Fruit fly (Drosophila melanogaster) S2 (cell line): Measurements from ENCODE around the gene Gip.

Experiments used
- CG8478 ChIP-seq: fragments of >200 bp; optimal IDR thresholded peaks from 2 replicates; lab custom pipeline; 2018
- CTCF ChIP-seq, 2 experiments: fragments of >200 bp; optimal IDR thresholded peaks; 2 replicates each; lab custom pipeline; 2018

dm6 chrX:10322292-10322691, 7.4 kb downstream of the Gip start:
- TF ChIP-seq CG8478 (no peak), CTCF (optimal IDR thresholded peaks at IDR 0.05; lab: Kevin White, UChicago) (no peak)
